Worm (Caenorhabditis elegans): ENCODE measurements around the gene C28A5.1.

Gene C28A5.1

ce11 chrIII:4428797-4429196 lies 5.3 kb downstream of the C28A5.1 start:
- TF ChIP-seq lin-13 (GFP tag; optimal IDR thresholded peaks at IDR 0.05) (peak; percentile 16), spr-1 (tag; optimal IDR thresholded peaks at IDR 0.05) (peak; percentile 9), dve-1 (tag; optimal IDR thresholded peaks at IDR 0.05; ENCODE audit: insufficient read depth) (no peak), mdt-29 (GFP tag; IDR thresholded peaks at IDR 0.05) (no peak), nhr-77 (tag; optimal IDR thresholded peaks at IDR 0.05) (no peak), saeg-2 (GFP tag; IDR thresholded peaks at IDR 0.05) (no peak), lin-29 (GFP tag; IDR thresholded peaks at IDR 0.05) (no peak), Y105C5A.15 (GFP tag; IDR thresholded peaks at IDR 0.05) (0 out of 2 replicates have a peak, but pooled peaks have one; percentile 13), zag-1 (tag; optimal IDR thresholded peaks at IDR 0.05) (no peak), hlh-30 (tag; optimal IDR thresholded peaks at IDR 0.05; ENCODE audit: insufficient read depth) (no peak), aha-1 (tag) (peak; percentile 63), rbr-2 (tag; optimal IDR thresholded peaks at IDR 0.05) (no peak), ceh-44 (GFP tag; IDR thresholded peaks at IDR 0.05) (no peak), daf-8 (GFP tag; IDR thresholded peaks at IDR 0.05) (no peak), F37D6.2 (tag; optimal IDR thresholded peaks at IDR 0.05) (no peak), fkh-10 (GFP tag; optimal IDR thresholded peaks at IDR 0.05) (no peak), mep-1 (tag; optimal IDR thresholded peaks at IDR 0.05) (no peak), daf-12 (tag; optimal IDR thresholded peaks at IDR 0.05) (no peak), hlh-11 (tag; optimal IDR thresholded peaks at IDR 0.05) (peak; percentile 10), unc-39 (tag; optimal IDR thresholded peaks at IDR 0.05) (no peak), nhr-48 (tag; optimal IDR thresholded peaks at IDR 0.05) (peak; percentile 1), mdl-1 (tag; optimal IDR thresholded peaks at IDR 0.05) (no peak), lin-38 (GFP tag; IDR thresholded peaks at IDR 0.05) (peak; percentile 64), ceh-32 (tag; optimal IDR thresholded peaks at IDR 0.05; ENCODE audit: poor library complexity) (no peak), F49E8.2 (tag; optimal IDR thresholded peaks at IDR 0.05; ENCODE audit: borderline replicate concordance) (no peak), aly-2 (tag; optimal IDR thresholded peaks at IDR 0.05) (no peak), egl-27 (tag; optimal IDR thresholded peaks at IDR 0.05) (no peak), ztf-7 (tag; optimal IDR thresholded peaks at IDR 0.05) (no peak), nhr-25 (tag; optimal IDR thresholded peaks at IDR 0.05; ENCODE audit: borderline replicate concordance, insufficient read depth) (no peak), F26F4.8 (GFP tag; conservative IDR thresholded peaks at IDR 0.05) (peak; percentile 60; the same call in 1 of the 2 replicates), cey-2 (tag; optimal IDR thresholded peaks at IDR 0.05; ENCODE audit: borderline replicate concordance, insufficient read depth) (no peak), spr-3 (GFP tag; optimal IDR thresholded peaks at IDR 0.05) (no peak), lsy-2 (tag; optimal IDR thresholded peaks at IDR 0.05) (no peak), arid-1 (GFP tag; conservative IDR thresholded peaks at IDR 0.05) (peak; percentile 80), nhr-10 (tag; optimal IDR thresholded peaks at IDR 0.05) (no peak), madf-9 (GFP tag; conservative IDR thresholded peaks at IDR 0.05) (0 out of 2 replicates have a peak, but pooled peaks have one; percentile 25), sdz-12 (GFP tag; optimal IDR thresholded peaks at IDR 0.05) (peak; percentile 7), ama-1 (optimal IDR thresholded peaks at IDR 0.05) (no peak), snpc-1.2 (GFP tag; IDR thresholded peaks at IDR 0.05) (no peak), nhr-76 (tag; optimal IDR thresholded peaks at IDR 0.05) (no peak), lim-7 (GFP tag; IDR thresholded peaks at IDR 0.05) (peak; percentile 79), nhr-111 (GFP tag; optimal IDR thresholded peaks at IDR 0.05) (no peak), madf-5 (GFP tag; IDR thresholded peaks at IDR 0.05) (0 out of 4 replicates have a peak, but pooled peaks of 1 of the 2 experiments have one; percentile 51), pha-4 (GFP tag; IDR thresholded peaks at IDR 0.05) (peak; percentile 78; the same call in 1 of the 2 replicates), pha-4 (tag; optimal IDR thresholded peaks at IDR 0.05) (no peak), ctbp-1 (GFP tag; IDR thresholded peaks at IDR 0.05) (peak; percentile 70; the same call in 1 of the 2 replicates), dmd-6 (GFP tag; IDR thresholded peaks at IDR 0.05) (peak; percentile 47), unc-130 (GFP tag; optimal IDR thresholded peaks at IDR 0.05) (peak; percentile 34), daf-19 (GFP tag; conservative IDR thresholded peaks at IDR 0.05) (peak; percentile 86), zip-11 (GFP tag; IDR thresholded peaks at IDR 0.05) (no peak), ceh-28 (tag; optimal IDR thresholded peaks at IDR 0.05) (no peak)

All from whole organism, L4 larva.